Fruit fly (Drosophila melanogaster) whole organism, embryonic: ENCODE data around the gene Rrp1.
A peak's percentile ranks its signal among the peaks of the same experiment; 100 is the strongest.

Source experiments
- Antp ChIP-seq: fragments of 200-800 bp; sonication (Bioruptor generic); optimal IDR thresholded peaks from 3 replicates; lab custom pipeline; 2016; ENCODE audit warnings: missing biosample characterization, missing genetic modification characterization
- Atf3 ChIP-seq: fragments of 200-800 bp; sonication (Bioruptor generic); optimal IDR thresholded peaks from 3 replicates; lab custom pipeline; 2016; ENCODE audit warnings: missing biosample characterization, missing genetic modification characterization
- B-H2 ChIP-seq: fragments of 200-800 bp; sonication (Bioruptor generic); optimal IDR thresholded peaks from 2 replicates; lab custom pipeline; 2018; ENCODE audit warnings: missing biosample characterization, mild to moderate bottlenecking, missing genetic modification characterization
- Bteb2 ChIP-seq: fragments of 200-800 bp; sonication (Bioruptor generic); optimal IDR thresholded peaks from 2 replicates; lab custom pipeline; 2016; ENCODE audit warnings: missing biosample characterization, missing genetic modification characterization
- CG12104 ChIP-seq: fragments of 200-800 bp; sonication (Bioruptor generic); optimal IDR thresholded peaks from 3 replicates; lab custom pipeline; 2016; ENCODE audit warnings: missing biosample characterization, missing genetic modification characterization
- CG12219 ChIP-seq: fragments of 200-800 bp; sonication (Bioruptor generic); optimal IDR thresholded peaks from 3 replicates; lab custom pipeline; 2018; ENCODE audit warnings: missing biosample characterization, mild to moderate bottlenecking, missing genetic modification characterization
- CG1233 ChIP-seq: fragments of 200-800 bp; sonication (Bioruptor generic); optimal IDR thresholded peaks from 4 replicates; lab custom pipeline; 2018; ENCODE audit warnings: missing biosample characterization, mild to moderate bottlenecking, missing genetic modification characterization
- CG12659 ChIP-seq: fragments of 200-800 bp; sonication (Bioruptor generic); optimal IDR thresholded peaks from 3 replicates; lab custom pipeline; 2017; ENCODE audit warnings: mild to moderate bottlenecking, missing biosample characterization, missing genetic modification reagents, missing genetic modification characterization
- CG12744 ChIP-seq: fragments of 200-800 bp; sonication (Bioruptor generic); optimal IDR thresholded peaks from 2 replicates; lab custom pipeline; 2016; ENCODE audit warnings: missing biosample characterization, missing genetic modification characterization
- CG12942 ChIP-seq: fragments of 200-800 bp; sonication (Bioruptor generic); optimal IDR thresholded peaks from 3 replicates; lab custom pipeline; 2016; ENCODE audit warnings: missing biosample characterization, missing genetic modification characterization
- CG14667 ChIP-seq: fragments of 200-800 bp; sonication (Bioruptor generic); IDR thresholded peaks from 2 replicates; pipeline ENCODE4 v1.3.6; 2022; ENCODE audit warnings: missing biosample characterization, missing genetic modification characterization
- CG1529 ChIP-seq: fragments of 200-800 bp; sonication (Bioruptor generic); optimal IDR thresholded peaks from 3 replicates; lab custom pipeline; 2018; ENCODE audit warnings: missing biosample characterization, missing genetic modification characterization
- CG15601 ChIP-seq: fragments of 200-800 bp; sonication (Bioruptor generic); optimal IDR thresholded peaks from 3 replicates; lab custom pipeline; 2019; ENCODE audit warnings: missing biosample characterization, mild to moderate bottlenecking, missing genetic modification characterization, moderate library complexity
- CG16813 ChIP-seq: fragments of 200-800 bp; sonication (Bioruptor generic); IDR thresholded peaks from 3 replicates; pipeline ENCODE4 v1.3.6; 2022; ENCODE audit warnings: missing biosample characterization, missing genetic modification characterization; ENCODE audit not compliant: partially characterized antibody
- CG16815 ChIP-seq: fragments of 200-800 bp; sonication (Bioruptor generic); optimal IDR thresholded peaks from 3 replicates; lab custom pipeline; 2017; ENCODE audit warnings: missing biosample characterization, mild to moderate bottlenecking, missing genetic modification characterization
- CG16863 ChIP-seq: fragments of 200-800 bp; sonication (Bioruptor generic); optimal IDR thresholded peaks from 3 replicates; lab custom pipeline; 2016; ENCODE audit warnings: missing biosample characterization, missing genetic modification characterization
- CG17912 ChIP-seq: fragments of 200-800 bp; sonication (Bioruptor generic); optimal IDR thresholded peaks from 2 replicates; lab custom pipeline; 2018; ENCODE audit warnings: missing biosample characterization, mild to moderate bottlenecking, missing genetic modification characterization
- CG18764 ChIP-seq: fragments of 200-800 bp; sonication (Bioruptor generic); optimal IDR thresholded peaks from 3 replicates; lab custom pipeline; 2016; ENCODE audit warnings: missing biosample characterization, missing genetic modification characterization
- CG2199 ChIP-seq: fragments of 200-800 bp; sonication (Bioruptor generic); IDR thresholded peaks from 3 replicates; pipeline ENCODE4 v1.3.6; 2022; ENCODE audit warnings: missing biosample characterization, missing genetic modification characterization
- CG2712 ChIP-seq: fragments of 200-800 bp; optimal IDR thresholded peaks from 3 replicates; lab custom pipeline; 2019; ENCODE audit warnings: missing biosample characterization, mild to moderate bottlenecking, missing genetic modification characterization, moderate library complexity
- CG31365 ChIP-seq: fragments of 200-800 bp; sonication (Bioruptor generic); optimal IDR thresholded peaks from 2 replicates; lab custom pipeline; 2018; ENCODE audit warnings: missing biosample characterization, mild to moderate bottlenecking, missing genetic modification characterization
- CG33557 ChIP-seq: fragments of 200-800 bp; sonication (Bioruptor generic); optimal IDR thresholded peaks from 2 replicates; lab custom pipeline; 2019; ENCODE audit warnings: missing biosample characterization, mild to moderate bottlenecking, missing genetic modification characterization, moderate library complexity
- CG8388 ChIP-seq: fragments of 200-800 bp; sonication (Bioruptor generic); optimal IDR thresholded peaks from 2 replicates; lab custom pipeline; 2019; ENCODE audit warnings: missing biosample characterization, mild to moderate bottlenecking, missing genetic modification characterization, moderate library complexity
- CG8924 ChIP-seq: fragments of 200-800 bp; optimal IDR thresholded peaks from 3 replicates; lab custom pipeline; 2019; ENCODE audit warnings: missing biosample characterization, mild to moderate bottlenecking, missing genetic modification characterization, moderate library complexity
- Camta ChIP-seq: fragments of 200-800 bp; sonication (Bioruptor generic); optimal IDR thresholded peaks from 2 replicates; lab custom pipeline; 2016; ENCODE audit warnings: missing biosample characterization, missing genetic modification characterization
- CoRest ChIP-seq: fragments of 200-800 bp; sonication (Bioruptor generic); optimal IDR thresholded peaks from 3 replicates; lab custom pipeline; 2018; ENCODE audit warnings: missing biosample characterization, mild to moderate bottlenecking, missing genetic modification characterization, moderate library complexity
- E2f2 ChIP-seq: fragments of 200-800 bp; sonication (Bioruptor generic); IDR thresholded peaks from 2 replicates; pipeline ENCODE4 v1.3.6; 2022; ENCODE audit warnings: missing biosample characterization, missing genetic modification characterization
- Ets65A ChIP-seq: fragments of 200-800 bp; sonication (Bioruptor generic); peaks from one replicate; lab custom pipeline; 2016; ENCODE audit warnings: missing biosample characterization, missing genetic modification characterization
- Gug ChIP-seq: fragments of 200-800 bp; sonication (Bioruptor generic); IDR thresholded peaks from 4 replicates; pipeline ENCODE4 v1.3.6; 2022; ENCODE audit warnings: missing biosample characterization, missing genetic modification characterization
- HLH4C ChIP-seq: fragments of 200-800 bp; sonication (Bioruptor generic); IDR thresholded peaks from 3 replicates; pipeline ENCODE4 v1.3.6; 2022; ENCODE audit warnings: missing biosample characterization, missing genetic modification characterization; ENCODE audit not compliant: partially characterized antibody
- Hmr ChIP-seq: fragments of 200-800 bp; sonication (Bioruptor generic); optimal IDR thresholded peaks from 3 replicates; lab custom pipeline; 2017; ENCODE audit warnings: mild to moderate bottlenecking, missing biosample characterization, missing genetic modification reagents, missing genetic modification characterization
- Hsf ChIP-seq: fragments of 200-800 bp; sonication (Bioruptor generic); optimal IDR thresholded peaks from 3 replicates; lab custom pipeline; 2016; ENCODE audit warnings: missing biosample characterization, missing genetic modification characterization
- MESR4 ChIP-seq: fragments of 200-800 bp; sonication (Bioruptor generic); optimal IDR thresholded peaks from 2 replicates; lab custom pipeline; 2018; ENCODE audit warnings: missing biosample characterization, mild to moderate bottlenecking, missing genetic modification characterization, moderate library complexity
- Meics ChIP-seq: fragments of 200-800 bp; sonication (Bioruptor generic); optimal IDR thresholded peaks from 2 replicates; lab custom pipeline; 2017; ENCODE audit warnings: missing biosample characterization, mild to moderate bottlenecking, missing genetic modification characterization
- Mes4 ChIP-seq: fragments of 200-800 bp; sonication (Bioruptor generic); optimal IDR thresholded peaks from 2 replicates; lab custom pipeline; 2016; ENCODE audit warnings: missing biosample characterization, missing genetic modification characterization
- abd-A ChIP-seq: fragments of 200-800 bp; sonication (Bioruptor generic); optimal IDR thresholded peaks from 3 replicates; lab custom pipeline; 2019; ENCODE audit warnings: missing biosample characterization, mild to moderate bottlenecking, missing genetic modification characterization, moderate library complexity
- ase ChIP-seq: fragments of 200-800 bp; sonication (Bioruptor generic); IDR thresholded peaks from 3 replicates; pipeline ENCODE4 v1.3.6; 2022; ENCODE audit warnings: missing biosample characterization, missing genetic modification characterization
- az2 ChIP-seq: fragments of 200-800 bp; sonication (Bioruptor generic); optimal IDR thresholded peaks from 3 replicates; lab custom pipeline; 2016; ENCODE audit warnings: missing biosample characterization, missing genetic modification characterization
- bsh ChIP-seq, 2 experiments: fragments of 200-800 bp; sonication (Bioruptor generic); optimal IDR thresholded peaks; 2 replicates each; lab custom pipeline; 2017 to 2018; ENCODE audit warnings: mild to moderate bottlenecking in 2 of 2, missing biosample characterization in 2 of 2, missing genetic modification characterization in 2 of 2, moderate library complexity in 1 of 2
- dan ChIP-seq: fragments of 200-800 bp; sonication (Bioruptor generic); IDR thresholded peaks from 2 replicates; pipeline ENCODE4 v1.3.6; 2022; ENCODE audit warnings: missing biosample characterization, missing genetic modification characterization
- eve ChIP-seq, 2 experiments: fragments of >200 bp; optimal IDR thresholded peaks; 2 replicates each; lab custom pipeline; 2017; ENCODE audit warnings: missing biosample characterization in 2 of 2, missing genetic modification characterization in 2 of 2
- gsb-n ChIP-seq: fragments of 200-800 bp; sonication (Bioruptor generic); optimal IDR thresholded peaks from 3 replicates; lab custom pipeline; 2018; ENCODE audit warnings: missing biosample characterization, mild to moderate bottlenecking, missing genetic modification characterization
- ind ChIP-seq: fragments of 200-800 bp; sonication (Bioruptor generic); optimal IDR thresholded peaks from 3 replicates; lab custom pipeline; 2016; ENCODE audit warnings: missing biosample characterization, missing genetic modification characterization
- lilli ChIP-seq: fragments of 200-800 bp; sonication (Bioruptor generic); optimal IDR thresholded peaks from 3 replicates; lab custom pipeline; 2016; ENCODE audit warnings: missing biosample characterization, missing genetic modification characterization
- nau ChIP-seq: fragments of 200-800 bp; sonication (Bioruptor generic); optimal IDR thresholded peaks from 3 replicates; lab custom pipeline; 2017; ENCODE audit warnings: missing biosample characterization, mild to moderate bottlenecking, missing genetic modification characterization, missing genetic modification reagents
- pros ChIP-seq: fragments of 200-800 bp; sonication (Bioruptor generic); optimal IDR thresholded peaks from 3 replicates; lab custom pipeline; 2019; ENCODE audit warnings: missing biosample characterization, mild to moderate bottlenecking, missing genetic modification characterization, moderate library complexity
- seq ChIP-seq: fragments of 200-800 bp; sonication (Bioruptor generic); IDR thresholded peaks from 2 replicates; pipeline ENCODE4 v1.3.6; 2022; ENCODE audit warnings: missing biosample characterization, missing genetic modification characterization
- shn ChIP-seq: fragments of 200-800 bp; sonication (Bioruptor generic); optimal IDR thresholded peaks from 3 replicates; lab custom pipeline; 2016; ENCODE audit warnings: missing biosample characterization, missing genetic modification characterization
- sna ChIP-seq: fragments of 200-800 bp; sonication (Bioruptor generic); IDR thresholded peaks from 2 replicates; pipeline ENCODE4 v1.3.6; 2022; ENCODE audit warnings: missing biosample characterization, missing genetic modification characterization; ENCODE audit not compliant: partially characterized antibody
- vfl ChIP-seq: fragments of 200-800 bp; sonication (Bioruptor generic); optimal IDR thresholded peaks from 2 replicates; lab custom pipeline; 2016; ENCODE audit warnings: missing biosample characterization, missing genetic modification characterization
- wdn ChIP-seq: fragments of 200-800 bp; sonication (Bioruptor generic); IDR thresholded peaks from 2 replicates; pipeline ENCODE4 v1.3.6; 2022; ENCODE audit warnings: missing biosample characterization, missing genetic modification characterization

Rrp1 gene

DNA sequence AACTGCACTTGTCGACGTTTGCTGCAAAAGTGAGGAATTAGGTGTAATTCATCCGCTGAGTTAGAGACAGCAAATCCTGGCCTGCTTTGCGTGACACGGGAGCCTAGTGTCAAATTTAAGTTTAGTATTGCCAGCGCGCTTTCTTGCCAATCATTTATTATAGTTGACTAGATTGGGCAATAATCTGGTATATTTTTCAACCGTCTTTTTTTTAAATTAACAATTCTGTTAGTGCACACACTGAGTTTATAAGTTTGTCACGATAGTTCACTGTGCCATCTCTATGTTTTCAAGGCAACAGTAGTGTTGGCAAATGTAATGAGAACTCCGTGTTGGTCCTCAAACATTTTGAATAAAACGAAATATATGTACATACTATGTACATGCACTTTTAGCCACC is 4.5 kb upstream of the Rrp1 start, which contains the start of the genes CG9641 and CG3165 (continued):
- TF ChIP-seq abd-A (no peak), CG15601 (no peak), ind (GFP tag; lab: Kevin White, UChicago) (peak; percentile 90), CG2712 (tag; lab: Kevin White, UChicago) (peak; percentile 89), bsh (GFP tag; optimal IDR thresholded peaks at IDR 0.05; lab: Kevin White, UChicago) (peak; percentile 77 to 85), CG1233 (peak; percentile 65), Antp (peak; percentile 92), CG1529 (GFP tag; lab: Kevin White, UChicago) (no peak), wdn (GFP tag; lab: Robert Waterston, UW) (no peak; the same call in 1 of the 2 replicates), Hmr (GFP tag; lab: Kevin White, UChicago) (no peak), MESR4 (GFP tag; lab: Kevin White, UChicago) (peak; percentile 38), CG12744 (GFP tag; lab: Kevin White, UChicago) (peak; percentile 56), CG17912 (GFP tag; lab: Kevin White, UChicago) (no peak), CG2199 (peak; percentile 80; the same call in 2 of the 3 replicates), CG14667 (GFP tag; lab: Robert Waterston, UW) (peak; percentile 79), CG16815 (peak; percentile 69), CG8924 (peak; percentile 82), ase (GFP tag; lab: Robert Waterston, UW) (peak; percentile 69), CG18764 (GFP tag; lab: Kevin White, UChicago) (peak; percentile 83), eve (GFP tag; optimal IDR thresholded peaks at IDR 0.05; lab: Kevin White, UChicago) (no peak), gsb-n (tag; lab: Kevin White, UChicago) (no peak), lilli (peak; percentile 93), Bteb2 (GFP tag; lab: Kevin White, UChicago) (peak; percentile 85), CG12942 (GFP tag; lab: Kevin White, UChicago) (peak; percentile 85), vfl (GFP tag; lab: Kevin White, UChicago) (peak; percentile 86), nau (GFP tag; lab: Kevin White, UChicago) (no peak), E2f2 (GFP tag; lab: Robert Waterston, UW) (peak; percentile 73), CG16813 (GFP tag; lab: Robert Waterston, UW) (peak; percentile 97), Atf3 (GFP tag; lab: Kevin White, UChicago) (peak; percentile 80), CG33557 (GFP tag; lab: Kevin White, UChicago) (peak; percentile 86), Mes4 (GFP tag; lab: Kevin White, UChicago) (peak; percentile 80), Hsf (GFP tag; lab: Kevin White, UChicago) (peak; percentile 91), CG12104 (GFP tag; lab: Kevin White, UChicago) (peak; percentile 75), shn (peak; percentile 86), Meics (GFP tag; lab: Kevin White, UChicago) (peak; percentile 82), pros (GFP tag; lab: Kevin White, UChicago) (no peak), CG12659 (GFP tag; lab: Kevin White, UChicago) (peak; percentile 89), CG8388 (GFP tag; lab: Kevin White, UChicago) (peak; percentile 72), CG16863 (GFP tag; lab: Kevin White, UChicago) (peak; percentile 88), dan (peak; percentile 60; the same call in 1 of the 2 replicates), CG31365 (tag; lab: Kevin White, UChicago) (no peak), CG12219 (GFP tag; lab: Kevin White, UChicago) (no peak), B-H2 (GFP tag; lab: Kevin White, UChicago) (peak; percentile 91), Ets65A (GFP tag; lab: Kevin White, UChicago) (peak; percentile 98), Camta (peak; percentile 86), CoRest (tag; lab: Kevin White, UChicago) (peak; percentile 90), Gug (GFP tag; lab: Robert Waterston, UW) (peak; percentile 91), seq (GFP tag; lab: Robert Waterston, UW) (peak; percentile 69), HLH4C (peak; percentile 90), sna (GFP tag; lab: Robert Waterston, UW) (peak; percentile 99), az2 (GFP tag; lab: Kevin White, UChicago) (peak; percentile 89)
